Fruit fly (Drosophila melanogaster): Measurements from ENCODE around the gene CG34051.

CG34051 gene

DNA sequence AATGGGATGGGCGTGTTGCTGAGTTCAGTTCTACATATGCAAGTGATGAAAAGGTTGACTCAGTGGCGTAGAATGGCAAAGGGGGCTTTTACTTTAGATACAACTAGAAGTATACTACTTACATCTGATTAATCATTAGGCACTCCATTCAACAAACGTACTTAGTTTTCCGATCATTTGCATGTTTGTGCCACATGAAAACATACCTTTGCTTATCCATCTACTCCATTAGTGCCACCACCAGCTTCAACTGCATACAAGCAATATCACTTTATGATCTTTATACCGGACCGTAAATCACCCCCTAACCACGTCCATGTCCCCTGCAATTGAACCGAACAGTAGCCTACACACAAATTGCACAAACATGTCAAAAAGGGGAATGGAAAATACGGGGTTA, 24.7 kb downstream of the CG34051 start (continued):
- TF ChIP-seq CG8319 (GFP tag; optimal IDR thresholded peaks at IDR 0.05), result peak; percentile 16
- peak; percentile 31 for TF ChIP-seq fd59A (GFP tag; optimal IDR thresholded peaks at IDR 0.05)
- TF ChIP-seq CG15336 (GFP tag; IDR thresholded peaks at IDR 0.05), result peak; percentile 47; the same call in 1 of the 2 replicates
- peak; percentile 10 for TF ChIP-seq CG34406 (GFP tag; optimal IDR thresholded peaks at IDR 0.05)
- peak; percentile 31 for TF ChIP-seq CG6276 (GFP tag; optimal IDR thresholded peaks at IDR 0.05)
- peak; percentile 43 for TF ChIP-seq spab (GFP tag; optimal IDR thresholded peaks at IDR 0.05)
- TF ChIP-seq CG6808 (GFP tag; optimal IDR thresholded peaks at IDR 0.05), result peak; percentile 61
- peak; percentile 65 for TF ChIP-seq Gug (GFP tag; IDR thresholded peaks at IDR 0.05)
- peak; percentile 27 for TF ChIP-seq Lpt (GFP tag; optimal IDR thresholded peaks at IDR 0.05)
- TF ChIP-seq Ets96B (tag; optimal IDR thresholded peaks at IDR 0.05), result peak; percentile 55

DNA sequence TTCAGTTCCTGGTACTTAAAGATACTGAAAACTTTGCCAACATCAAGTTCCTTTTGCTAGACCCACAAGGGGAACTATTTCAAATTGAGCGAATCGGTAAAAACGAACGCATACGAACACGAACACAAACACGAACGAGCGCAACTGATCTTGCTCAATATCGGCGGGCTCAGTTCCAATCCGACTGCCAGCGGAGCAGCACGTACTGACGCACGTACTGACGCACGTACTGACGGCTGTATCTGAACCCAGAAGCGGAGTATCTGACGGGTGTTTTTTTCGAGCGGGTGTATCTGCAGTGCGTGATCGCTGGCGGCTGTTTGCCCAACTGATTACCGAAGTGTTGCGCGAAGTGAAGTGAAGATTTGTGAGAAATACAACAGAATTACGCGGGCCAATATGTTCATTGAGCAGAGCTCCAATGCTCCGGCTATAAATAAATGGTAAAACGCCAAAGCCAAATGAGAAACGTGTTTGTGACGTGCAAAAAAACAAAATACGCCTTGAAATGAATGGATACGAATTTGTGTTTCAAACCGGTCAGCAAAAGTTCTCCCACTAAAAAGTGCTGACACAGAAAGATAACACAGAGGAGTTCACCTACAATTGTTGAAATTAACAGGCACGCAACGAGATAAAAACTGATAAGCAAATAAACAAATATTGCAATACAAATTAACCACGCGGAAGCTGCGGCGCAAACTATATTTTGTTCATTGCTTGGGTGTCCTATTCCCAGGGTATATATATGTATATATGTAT, 25.6 kb downstream of the CG34051 start:
- TF ChIP-seq Hr39 (GFP tag; optimal IDR thresholded peaks at IDR 0.05) (no peak), topi (GFP tag; optimal IDR thresholded peaks at IDR 0.05) (no peak), cyc (GFP tag; optimal IDR thresholded peaks at IDR 0.05) (no peak), CG6792 (GFP tag; optimal IDR thresholded peaks at IDR 0.05) (no peak), Met (GFP tag; optimal IDR thresholded peaks at IDR 0.05) (no peak), vri (GFP tag; optimal IDR thresholded peaks at IDR 0.05) (peak; percentile 45), svp (GFP tag) (peak; percentile 89), CG34406 (GFP tag; optimal IDR thresholded peaks at IDR 0.05) (peak; percentile 8), dsx (GFP tag; optimal IDR thresholded peaks at IDR 0.05; ENCODE audit: poor library complexity, severe bottlenecking) (peak; percentile 44), CG6854 (GFP tag; optimal IDR thresholded peaks at IDR 0.05) (peak; percentile 64), CG4318 (GFP tag; optimal IDR thresholded peaks at IDR 0.05) (no peak), CG8119 (GFP tag; IDR thresholded peaks at IDR 0.05) (no peak), CG15336 (GFP tag; IDR thresholded peaks at IDR 0.05) (peak; percentile 48; the same call in 1 of the 2 replicates), Ets96B (tag; optimal IDR thresholded peaks at IDR 0.05) (peak; percentile 19), Hr4 (GFP tag; optimal IDR thresholded peaks at IDR 0.05) (no peak), Lpt (GFP tag; optimal IDR thresholded peaks at IDR 0.05) (no peak), CG7368 (GFP tag; optimal IDR thresholded peaks at IDR 0.05) (peak; percentile 4), esn (GFP tag; optimal IDR thresholded peaks at IDR 0.05) (no peak), achi (GFP tag; optimal IDR thresholded peaks at IDR 0.05) (peak; percentile 17), CG6808 (GFP tag; optimal IDR thresholded peaks at IDR 0.05) (peak; percentile 18), CG11762 (GFP tag; optimal IDR thresholded peaks at IDR 0.05; ENCODE audit: insufficient read depth) (no peak), CG11294 (GFP tag; IDR thresholded peaks at IDR 0.05) (no peak), CG9139 (GFP tag; optimal IDR thresholded peaks at IDR 0.05) (peak; percentile 46), CG3919 (GFP tag; optimal IDR thresholded peaks at IDR 0.05) (peak; percentile 8), CG6163 (GFP tag; IDR thresholded peaks at IDR 0.05) (peak; percentile 66; the same call in 2 of the 3 replicates), ss (GFP tag; optimal IDR thresholded peaks at IDR 0.05) (peak; percentile 48 to 74), CG1621 (tag; optimal IDR thresholded peaks at IDR 0.05) (peak; percentile 62), dac (GFP tag; optimal IDR thresholded peaks at IDR 0.05) (no peak), CG8632 (GFP tag; optimal IDR thresholded peaks at IDR 0.05) (no peak), eg (GFP tag; IDR thresholded peaks at IDR 0.05) (peak; percentile 61; the same call in 1 of the 3 replicates), CG16779 (tag; optimal IDR thresholded peaks at IDR 0.05) (peak; percentile 24), Sox14 (GFP tag; optimal IDR thresholded peaks at IDR 0.05) (peak; percentile 3), CG6276 (GFP tag; optimal IDR thresholded peaks at IDR 0.05) (no peak), CG3032 (tag; optimal IDR thresholded peaks at IDR 0.05) (peak; percentile 88), CG10669 (GFP tag; optimal IDR thresholded peaks at IDR 0.05) (no peak), fkh (GFP tag; optimal IDR thresholded peaks at IDR 0.05) (peak; percentile 80), Ets21C (GFP tag; optimal IDR thresholded peaks at IDR 0.05) (no peak), lz (GFP tag; optimal IDR thresholded peaks at IDR 0.05) (no peak), net (GFP tag; optimal IDR thresholded peaks at IDR 0.05) (peak; percentile 38), Eip78C (GFP tag) (peak; percentile 59)

All from whole organism, prepupa.